Worm (Caenorhabditis elegans) whole organism, L1 larva: ENCODE results near the gene vha-11.

Experiments
- C04F5.9 ChIP-seq: sonication (generic microtip); optimal IDR thresholded peaks from 2 replicates; lab custom pipeline; 2016; ENCODE audit warnings: missing genetic modification characterization, missing compliant biosample characterization
- C16A3.4 ChIP-seq: fragments of 150-350 bp; optimal IDR thresholded peaks from 2 replicates; lab custom pipeline; 2014; ENCODE audit warnings: missing biosample characterization, missing genetic modification characterization
- C34B4.2 ChIP-seq: sonication (generic microtip); optimal IDR thresholded peaks from 2 replicates; lab custom pipeline; 2017; ENCODE audit warnings: mild to moderate bottlenecking, missing genetic modification characterization, missing compliant biosample characterization
- Y116A8C.19 ChIP-seq: sonication (generic microtip); optimal IDR thresholded peaks from 2 replicates; lab custom pipeline; 2016; ENCODE audit warnings: missing compliant biosample characterization, missing genetic modification characterization, borderline replicate concordance
- aly-2 ChIP-seq: fragments of 150-350 bp; optimal IDR thresholded peaks from 2 replicates; lab custom pipeline; 2014; ENCODE audit warnings: missing biosample characterization, missing genetic modification characterization
- ama-1 ChIP-seq: fragments of 150-350 bp; optimal IDR thresholded peaks from 2 replicates; lab custom pipeline; 2014
- ceh-8 ChIP-seq: fragments of 200-800 bp; sonication (Bioruptor generic); optimal IDR thresholded peaks from 2 replicates; lab custom pipeline; 2018; ENCODE audit warnings: mild to moderate bottlenecking, missing genetic modification characterization, moderate library complexity, missing compliant biosample characterization
- ceh-82 ChIP-seq, 3 experiments: fragments of 150-350 bp in 1 of 3; sonication (generic microtip) in 2 of 3; optimal IDR thresholded peaks; 2 replicates each; lab custom pipeline; 2014 to 2017; ENCODE audit warnings: missing biosample characterization in 3 of 3, missing genetic modification characterization in 3 of 3
- ceh-88 ChIP-seq: fragments of 200-800 bp; sonication (Bioruptor generic); IDR thresholded peaks from 2 replicates; pipeline ENCODE4 v1.3.6; 2022; ENCODE audit warnings: missing genetic modification characterization, missing compliant biosample characterization
- ceh-90 ChIP-seq: sonication (generic microtip); optimal IDR thresholded peaks from 2 replicates; lab custom pipeline; 2016; ENCODE audit warnings: missing genetic modification characterization, missing compliant biosample characterization
- ces-1 ChIP-seq: fragments of 150-350 bp; optimal IDR thresholded peaks from 2 replicates; lab custom pipeline; 2014; ENCODE audit warnings: missing biosample characterization, missing genetic modification reagents, missing genetic modification characterization
- dpl-1 ChIP-seq, 3 experiments: fragments of 150-350 bp in 2 of 3; sonication (generic microtip) in 1 of 3; optimal IDR thresholded peaks; 2 replicates each; lab custom pipeline; 2014 to 2017; ENCODE audit warnings: missing biosample characterization in 3 of 3, missing genetic modification characterization in 3 of 3, missing genetic modification reagents in 3 of 3
- dsc-1 ChIP-seq: sonication (generic microtip); optimal IDR thresholded peaks from 2 replicates; lab custom pipeline; 2016; ENCODE audit warnings: mild to moderate bottlenecking, missing genetic modification characterization, missing compliant biosample characterization
- efl-1 ChIP-seq, 4 experiments: fragments of 150-350 bp; optimal IDR thresholded peaks in 3 of 4; peaks in 1 of 4; 1 replicate in 1 of 4; 2 replicates in 3 of 4; lab custom pipeline; 2014; ENCODE audit warnings: missing biosample characterization in 2 of 4, missing genetic modification characterization in 2 of 4, missing genetic modification reagents in 2 of 4
- egl-13 ChIP-seq: sonication (generic microtip); optimal IDR thresholded peaks from 2 replicates; lab custom pipeline; 2016; ENCODE audit warnings: missing genotype, missing genetic modification reagents, missing genetic modification characterization, missing compliant biosample characterization
- egl-27 ChIP-seq, 2 experiments: fragments of 150-350 bp in 1 of 2; sonication (generic microtip); optimal IDR thresholded peaks; 3 replicates each; lab custom pipeline; 2017 to 2018; ENCODE audit warnings: missing biosample characterization in 2 of 2, missing genetic modification characterization in 2 of 2, missing genetic modification reagents in 2 of 2
- elt-2 ChIP-seq: sonication (generic microtip); optimal IDR thresholded peaks from 2 replicates; lab custom pipeline; 2016; ENCODE audit warnings: missing genetic modification characterization, mild to moderate bottlenecking, inconsistent platforms, missing compliant biosample characterization, missing genetic modification reagents
- elt-3 ChIP-seq, 6 experiments: fragments of 150-350 bp in 1 of 6; sonication (generic microtip); optimal IDR thresholded peaks; 2 replicates each; lab custom pipeline; 2017 to 2018; ENCODE audit warnings: missing biosample characterization in 6 of 6, missing genetic modification characterization in 6 of 6, inconsistent platforms in 1 of 6
- fkh-10 ChIP-seq: sonication (generic microtip); optimal IDR thresholded peaks from 2 replicates; lab custom pipeline; 2017; ENCODE audit warnings: missing biosample characterization, missing genetic modification reagents, missing genetic modification characterization
- fkh-4 ChIP-seq: sonication (generic microtip); optimal IDR thresholded peaks from 2 replicates; lab custom pipeline; 2016; ENCODE audit warnings: missing compliant biosample characterization, missing genetic modification characterization, borderline replicate concordance
- fos-1 ChIP-seq: fragments of 150-350 bp; optimal IDR thresholded peaks from 2 replicates; lab custom pipeline; 2014; ENCODE audit warnings: missing biosample characterization, missing genetic modification characterization
- hlh-17 ChIP-seq: fragments of 200-800 bp; sonication (Bioruptor generic); optimal IDR thresholded peaks from 2 replicates; lab custom pipeline; 2018; ENCODE audit warnings: missing genetic modification characterization, mild to moderate bottlenecking, missing compliant biosample characterization, moderate library complexity, borderline replicate concordance
- hlh-4 ChIP-seq: sonication (generic microtip); optimal IDR thresholded peaks from 2 replicates; lab custom pipeline; 2016; ENCODE audit warnings: mild to moderate bottlenecking, missing genetic modification characterization, missing compliant biosample characterization
- hpl-2 ChIP-seq: fragments of 150-350 bp; optimal IDR thresholded peaks from 2 replicates; lab custom pipeline; 2014; ENCODE audit warnings: missing biosample characterization, missing genetic modification reagents, missing genetic modification characterization
- isw-1 ChIP-seq: fragments of 200-800 bp; sonication (Bioruptor generic); IDR thresholded peaks from 2 replicates; pipeline ENCODE4 v1.3.6; 2022; ENCODE audit warnings: missing genetic modification characterization, missing compliant biosample characterization
- jun-1 ChIP-seq: fragments of 150-350 bp; optimal IDR thresholded peaks from 2 replicates; lab custom pipeline; 2014; ENCODE audit warnings: missing biosample characterization, missing genetic modification reagents, missing genetic modification characterization
- lin-13 ChIP-seq: fragments of 150-350 bp; optimal IDR thresholded peaks from 2 replicates; lab custom pipeline; 2014; ENCODE audit warnings: missing biosample characterization, missing genetic modification reagents, missing genetic modification characterization
- lin-14 ChIP-seq: fragments of 200-800 bp; sonication (Bioruptor generic); optimal IDR thresholded peaks from 2 replicates; lab custom pipeline; 2018; ENCODE audit warnings: mild to moderate bottlenecking, missing genetic modification characterization, moderate library complexity, missing compliant biosample characterization
- lin-15B ChIP-seq: fragments of 150-350 bp; sonication (generic microtip); optimal IDR thresholded peaks from 3 replicates; lab custom pipeline; 2014; ENCODE audit warnings: missing biosample characterization, missing genetic modification characterization
- lin-39 ChIP-seq: fragments of 150-350 bp; optimal IDR thresholded peaks from 2 replicates; lab custom pipeline; 2014; ENCODE audit warnings: missing biosample characterization, missing genetic modification reagents, missing genetic modification characterization
- lir-3 ChIP-seq: sonication (generic microtip); optimal IDR thresholded peaks from 2 replicates; lab custom pipeline; 2016; ENCODE audit warnings: mild to moderate bottlenecking, missing genetic modification characterization, moderate library complexity, missing compliant biosample characterization; ENCODE audit not compliant: poor library complexity
- lsy-2 ChIP-seq, 2 experiments: fragments of 150-350 bp; optimal IDR thresholded peaks; 2 replicates each; lab custom pipeline; 2014; ENCODE audit warnings: missing biosample characterization in 2 of 2, missing genetic modification characterization in 2 of 2
- mef-2 ChIP-seq: fragments of 150-350 bp; optimal IDR thresholded peaks from 2 replicates; lab custom pipeline; 2014; ENCODE audit warnings: missing biosample characterization, missing genetic modification characterization
- nhr-11 ChIP-seq: fragments of 150-350 bp; optimal IDR thresholded peaks from 2 replicates; lab custom pipeline; 2014; ENCODE audit warnings: missing biosample characterization, missing genetic modification characterization
- nhr-12 ChIP-seq: sonication (generic microtip); optimal IDR thresholded peaks from 2 replicates; lab custom pipeline; 2017; ENCODE audit warnings: missing biosample characterization, missing genetic modification characterization
- nhr-19 ChIP-seq: fragments of 200-800 bp; sonication (Bioruptor generic); conservative IDR thresholded peaks from 2 replicates; pipeline ENCODE4 v1.3.6; 2022; ENCODE audit warnings: missing genetic modification characterization, missing compliant biosample characterization
- nhr-47 ChIP-seq: sonication (generic microtip); optimal IDR thresholded peaks from 2 replicates; lab custom pipeline; 2016; ENCODE audit warnings: mild to moderate bottlenecking, missing genetic modification characterization, moderate library complexity, missing compliant biosample characterization
- nhr-71 ChIP-seq: sonication (generic microtip); optimal IDR thresholded peaks from 2 replicates; lab custom pipeline; 2016; ENCODE audit warnings: mild to moderate bottlenecking, missing genetic modification characterization, moderate library complexity, missing compliant biosample characterization
- nhr-84 ChIP-seq: sonication (generic microtip); optimal IDR thresholded peaks from 2 replicates; lab custom pipeline; 2017; ENCODE audit warnings: missing biosample characterization, missing genetic modification characterization
- nhr-85 ChIP-seq: sonication (generic microtip); peaks from one replicate; lab custom pipeline; 2016; ENCODE audit warnings: missing genetic modification characterization, inconsistent platforms, missing compliant biosample characterization
- nhr-90 ChIP-seq: sonication (generic microtip); optimal IDR thresholded peaks from 2 replicates; lab custom pipeline; 2016; ENCODE audit warnings: mild to moderate bottlenecking, missing genetic modification characterization, missing compliant biosample characterization; ENCODE audit not compliant: poor library complexity
- pag-3 ChIP-seq: sonication (generic microtip); optimal IDR thresholded peaks from 2 replicates; lab custom pipeline; 2017; ENCODE audit warnings: missing genetic modification characterization, mild to moderate bottlenecking, missing compliant biosample characterization, antibody characterized with exemption, borderline replicate concordance; ENCODE audit not compliant: insufficient read depth
- pqm-1 ChIP-seq: sonication (generic microtip); optimal IDR thresholded peaks from 3 replicates; lab custom pipeline; 2017; ENCODE audit warnings: missing biosample characterization, missing genetic modification characterization
- skn-1 ChIP-seq: fragments of 150-350 bp; optimal IDR thresholded peaks from 2 replicates; lab custom pipeline; 2014; ENCODE audit warnings: missing biosample characterization, missing genetic modification characterization
- snu-23 ChIP-seq: sonication (generic microtip); optimal IDR thresholded peaks from 2 replicates; lab custom pipeline; 2016; ENCODE audit warnings: missing genetic modification characterization, missing compliant biosample characterization
- sup-37 ChIP-seq: fragments of 200-800 bp; sonication (Bioruptor generic); optimal IDR thresholded peaks from 2 replicates; lab custom pipeline; 2018; ENCODE audit warnings: mild to moderate bottlenecking, missing genetic modification characterization, missing compliant biosample characterization
- tlp-1 ChIP-seq: fragments of 150-350 bp; optimal IDR thresholded peaks from 2 replicates; lab custom pipeline; 2014; ENCODE audit warnings: missing biosample characterization, missing genetic modification characterization
- unc-130 ChIP-seq: fragments of 150-350 bp; optimal IDR thresholded peaks from 2 replicates; lab custom pipeline; 2017; ENCODE audit warnings: missing biosample characterization, missing genetic modification characterization, inconsistent platforms
- unc-86 ChIP-seq: sonication (generic microtip); optimal IDR thresholded peaks from 2 replicates; lab custom pipeline; 2016; ENCODE audit warnings: missing genetic modification characterization, missing compliant biosample characterization
- zip-4 ChIP-seq: fragments of 200-800 bp; sonication (Bioruptor generic); optimal IDR thresholded peaks from 2 replicates; lab custom pipeline; 2018; ENCODE audit warnings: mild to moderate bottlenecking, missing genetic modification characterization, moderate library complexity, missing compliant biosample characterization

Gene vha-11

DNA sequence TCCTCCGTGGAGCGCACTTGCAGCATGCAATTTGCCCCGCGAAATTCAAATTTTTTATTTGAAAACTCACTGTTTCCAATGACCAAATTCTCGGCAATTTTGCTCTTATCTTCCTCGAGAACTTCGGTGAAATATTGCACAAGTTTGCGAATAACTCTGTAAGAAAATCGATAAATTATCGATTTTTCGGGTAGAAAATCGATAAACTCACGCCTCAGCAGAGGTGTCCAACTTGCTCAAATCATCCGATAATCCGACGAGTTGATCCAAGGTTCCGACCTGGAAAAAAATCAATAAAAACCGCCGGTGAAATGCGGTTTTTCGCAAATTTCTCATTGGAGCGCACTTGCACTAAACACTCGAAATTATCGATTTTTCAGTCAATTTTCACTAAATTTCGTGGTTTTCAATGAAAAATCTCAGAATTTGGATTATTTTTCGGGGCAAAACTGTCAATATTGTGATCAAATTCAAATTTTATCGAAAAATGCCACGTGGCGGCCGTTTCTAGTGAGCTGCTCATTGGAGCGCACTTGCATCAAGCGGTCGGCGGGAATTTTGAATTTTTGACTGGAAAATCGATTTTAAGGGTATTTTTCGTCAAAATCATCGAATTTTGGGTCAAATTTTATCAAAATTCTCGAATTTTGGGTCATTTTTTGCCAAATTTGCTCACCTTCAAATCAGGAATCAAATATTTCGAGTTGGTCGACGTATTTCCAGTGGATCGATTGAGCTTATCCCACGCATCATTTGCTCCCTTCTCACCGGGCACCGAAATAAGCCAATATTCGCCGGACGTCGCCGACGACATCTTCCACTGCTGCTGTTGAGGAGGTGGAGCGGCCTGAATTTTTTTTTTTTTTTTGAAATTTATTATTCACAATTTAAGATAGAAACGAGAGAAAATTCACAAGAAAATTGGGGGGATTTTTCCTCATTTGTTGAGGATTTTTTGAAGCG is at the start of gene vha-11:
TSS of gene vha-11 (minus strand) at position 847 of the 963 bp plus-strand sequence.
- no peak for TF ChIP-seq tlp-1
- TF ChIP-seq ceh-82 (tag; optimal IDR thresholded peaks at IDR 0.05; lab: Kevin White, UChicago) = no peak
- TF ChIP-seq ceh-90 (tag; lab: Kevin White, UChicago) = no peak
- peak; percentile 6 for TF ChIP-seq nhr-90 (tag; lab: Kevin White, UChicago)
- no peak for TF ChIP-seq pqm-1
- no peak for TF ChIP-seq mef-2 (tag; lab: Kevin White, UChicago)
- TF ChIP-seq hpl-2 = no peak
- no peak for TF ChIP-seq sup-37 (GFP tag; lab: Kevin White, UChicago)
- no peak for TF ChIP-seq fkh-4 (tag; lab: Kevin White, UChicago)
- TF ChIP-seq skn-1 = no peak
- TF ChIP-seq dsc-1 (tag; lab: Kevin White, UChicago) = no peak
- TF ChIP-seq C34B4.2 = no peak
- no peak for TF ChIP-seq fkh-10 (GFP tag; lab: Kevin White, UChicago)
- TF ChIP-seq nhr-85 (tag; lab: Kevin White, UChicago) = peak; percentile 11
- no peak for TF ChIP-seq fos-1 (tag; lab: Kevin White, UChicago)
- no peak for TF ChIP-seq snu-23 (GFP tag; lab: Kevin White, UChicago)
- TF ChIP-seq jun-1 (tag; lab: Kevin White, UChicago) = no peak
- no peak for TF ChIP-seq hlh-4 (tag; lab: Kevin White, UChicago)
- TF ChIP-seq elt-2 (tag; lab: Kevin White, UChicago) = no peak
- TF ChIP-seq C16A3.4 = no peak
- no peak for TF ChIP-seq ces-1 (GFP tag; lab: Kevin White, UChicago)
- no peak for TF ChIP-seq lir-3 (tag; lab: Kevin White, UChicago)
- no peak for TF ChIP-seq C04F5.9 (tag; lab: Kevin White, UChicago)
- no peak for TF ChIP-seq hlh-17 (GFP tag; lab: Kevin White, UChicago)
- no peak for TF ChIP-seq ceh-8 (GFP tag; lab: Kevin White, UChicago)
- peak; percentile 23 for TF ChIP-seq nhr-71 (tag; lab: Kevin White, UChicago)
- TF ChIP-seq unc-130 = no peak
- TF ChIP-seq zip-4 (GFP tag; lab: Kevin White, UChicago) = no peak
- TF ChIP-seq unc-86 (tag; lab: Kevin White, UChicago) = no peak
- TF ChIP-seq lin-39 (tag; lab: Kevin White, UChicago) = no peak
- TF ChIP-seq lsy-2 (tag; optimal IDR thresholded peaks at IDR 0.05; lab: Kevin White, UChicago) = no peak
- no peak for TF ChIP-seq dpl-1 (GFP tag; optimal IDR thresholded peaks at IDR 0.05; lab: Kevin White, UChicago)
- TF ChIP-seq nhr-47 (tag; lab: Kevin White, UChicago) = no peak
- TF ChIP-seq isw-1 (GFP tag; lab: Robert Waterston, UW) = no peak
- no peak for TF ChIP-seq egl-27 (tag; optimal IDR thresholded peaks at IDR 0.05; lab: Kevin White, UChicago)
- TF ChIP-seq nhr-19 (GFP tag; lab: Robert Waterston, UW) = no peak
- no peak for TF ChIP-seq nhr-12 (tag; lab: Kevin White, UChicago)
- peak; percentile 13 for TF ChIP-seq ama-1
- no peak for TF ChIP-seq lin-13 (GFP tag; lab: Kevin White, UChicago)
- TF ChIP-seq ceh-88 (GFP tag; lab: Robert Waterston, UW) = no peak
- no peak for TF ChIP-seq lin-15B
- TF ChIP-seq nhr-11 = no peak
- TF ChIP-seq elt-3 (tag; optimal IDR thresholded peaks at IDR 0.05; lab: Kevin White, UChicago) = no peak
- TF ChIP-seq pag-3 (tag; lab: Kevin White, UChicago) = no peak
- no peak for TF ChIP-seq efl-1 (optimal IDR thresholded peaks at IDR 0.05; lab: Kevin White, UChicago)
- peak in 1 of 2 experiments; percentile 89 for TF ChIP-seq efl-1 (GFP tag; optimal IDR thresholded peaks at IDR 0.05 in 1 of 2; lab: Kevin White, UChicago)
- peak; percentile 15 for TF ChIP-seq aly-2
- no peak for TF ChIP-seq lin-14 (GFP tag; lab: Kevin White, UChicago)
- no peak for TF ChIP-seq nhr-84
- TF ChIP-seq egl-13 (tag; lab: Kevin White, UChicago) = no peak
- TF ChIP-seq Y116A8C.19 (tag; lab: Kevin White, UChicago) = no peak
